Fruit fly (Drosophila melanogaster): ENCODE measurements around the gene CG8565.

CG8565 gene

DNA sequence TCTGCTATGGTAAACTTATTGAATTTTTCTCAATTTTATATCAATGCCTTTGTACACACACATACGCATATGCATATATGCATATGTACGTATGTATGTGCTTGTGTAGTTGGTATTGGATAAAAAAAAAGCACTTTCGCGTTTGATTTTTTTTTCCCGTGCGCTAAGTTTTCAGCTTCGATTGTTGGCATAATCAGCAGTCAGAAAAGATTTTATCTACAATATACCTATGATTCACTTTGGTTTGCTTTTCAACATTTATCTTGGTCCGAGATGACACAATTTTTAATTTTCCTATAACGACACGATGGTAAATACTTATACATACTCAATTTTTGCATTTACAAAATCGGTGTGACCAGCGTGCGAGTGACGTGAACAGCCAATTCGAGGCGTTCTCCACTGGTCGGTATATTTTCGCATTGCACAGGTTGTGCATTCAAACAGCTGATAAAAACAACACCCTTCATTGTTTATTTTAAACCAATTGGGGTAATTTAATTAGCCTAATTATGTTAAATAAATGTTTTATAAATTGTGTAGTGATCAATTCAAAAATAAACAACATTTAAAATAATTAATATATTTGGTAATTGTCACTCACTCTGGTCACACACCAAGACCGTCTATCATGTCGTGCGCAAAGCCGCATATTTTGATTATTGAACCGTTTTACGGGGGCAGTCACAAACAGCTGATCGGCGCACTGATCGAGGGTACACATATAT, 15.3 kb downstream of the CG8565 start, which contains the start of the genes UBL3 and CG15914:
TSS of gene UBL3 (minus strand) at position 361 of the 728 bp plus-strand sequence.
TSS of gene CG15914 (plus strand) at position 607 of the 728 bp plus-strand sequence.
- TF ChIP-seq CG15336 (GFP tag; IDR thresholded peaks at IDR 0.05) = peak; percentile 11; the same call in 1 of the 2 replicates
- TF ChIP-seq Hr38 (GFP tag; optimal IDR thresholded peaks at IDR 0.05) = no peak
- no peak for TF ChIP-seq CG6163 (GFP tag; IDR thresholded peaks at IDR 0.05)
- TF ChIP-seq fkh (GFP tag; optimal IDR thresholded peaks at IDR 0.05) = peak; percentile 59
- TF ChIP-seq Blimp-1 (GFP tag; optimal IDR thresholded peaks at IDR 0.05) = no peak
- TF ChIP-seq Eip75B (GFP tag; optimal IDR thresholded peaks at IDR 0.05) = peak; percentile 16
- peak in 1 of 2 experiments; percentile 48 for TF ChIP-seq ss (GFP tag; optimal IDR thresholded peaks at IDR 0.05)
- TF ChIP-seq Eip78C (GFP tag) = peak; percentile 82
- TF ChIP-seq Eip93F (GFP tag; optimal IDR thresholded peaks at IDR 0.05) = peak; percentile 66
- TF ChIP-seq CG3032 (tag; optimal IDR thresholded peaks at IDR 0.05) = no peak
- TF ChIP-seq topi (GFP tag; optimal IDR thresholded peaks at IDR 0.05) = peak; percentile 1
- peak; percentile 89 for TF ChIP-seq svp (GFP tag)
- peak; percentile 19 for TF ChIP-seq fd85E (GFP tag; optimal IDR thresholded peaks at IDR 0.05)
- TF ChIP-seq vri (GFP tag; optimal IDR thresholded peaks at IDR 0.05) = peak; percentile 59
- TF ChIP-seq esn (GFP tag; optimal IDR thresholded peaks at IDR 0.05) = peak; percentile 34

DNA sequence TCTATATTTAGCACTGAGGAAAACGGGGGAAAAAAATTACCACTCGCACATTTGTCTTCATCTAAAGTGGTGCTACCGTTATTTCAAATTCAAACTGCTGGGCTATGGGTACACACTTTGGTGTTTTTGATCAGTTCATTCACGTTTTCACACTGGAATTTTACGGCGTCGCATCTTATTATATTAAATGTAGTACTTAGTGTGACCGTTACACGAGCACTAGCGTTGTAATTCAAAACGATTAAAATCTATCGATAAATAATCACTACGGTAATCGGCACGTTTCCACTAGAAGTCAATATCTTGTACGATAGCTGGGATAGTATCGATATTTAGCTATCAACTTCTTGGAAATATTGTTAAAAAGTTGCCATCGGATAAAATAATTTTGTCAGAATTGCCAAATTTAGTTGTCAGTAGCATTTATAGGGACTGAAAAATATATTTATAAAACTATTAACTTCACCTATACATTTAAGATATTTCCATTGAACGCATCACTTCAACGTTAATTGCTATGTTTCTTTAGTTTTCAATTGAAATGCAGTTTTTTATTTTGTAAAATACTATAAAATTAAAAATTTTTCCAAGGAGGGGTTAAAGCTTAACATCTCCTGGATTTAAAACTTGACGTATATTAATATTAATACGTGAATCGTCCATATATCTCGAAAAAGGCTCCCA, 20.1 kb downstream of the CG8565 start, which contains the start of the genes CG46440 and Myb:
TSS of gene CG46440 (minus strand) at position 223 of the 684 bp plus-strand sequence.
TSS of gene Myb (minus strand) at position 223 of the 684 bp plus-strand sequence.
- TF ChIP-seq svp (GFP tag) = peak; percentile 5
- peak; percentile 1 for TF ChIP-seq lz (GFP tag; optimal IDR thresholded peaks at IDR 0.05)
- TF ChIP-seq CG15336 (GFP tag; IDR thresholded peaks at IDR 0.05) = 0 out of 2 replicates have a peak, but pooled peaks have one; percentile 20
- TF ChIP-seq CG11902 (GFP tag; optimal IDR thresholded peaks at IDR 0.05) = no peak
- no peak for TF ChIP-seq Smox (GFP tag; optimal IDR thresholded peaks at IDR 0.05)
- peak; percentile 7 for TF ChIP-seq topi (GFP tag; optimal IDR thresholded peaks at IDR 0.05)
- TF ChIP-seq CG10631 (GFP tag; optimal IDR thresholded peaks at IDR 0.05) = no peak
- TF ChIP-seq Eip78C (GFP tag) = peak; percentile 1
- TF ChIP-seq vri (GFP tag; optimal IDR thresholded peaks at IDR 0.05) = no peak
- TF ChIP-seq dsx (GFP tag; optimal IDR thresholded peaks at IDR 0.05; ENCODE audit: poor library complexity, severe bottlenecking) = peak; percentile 18
- no peak for TF ChIP-seq Hr4 (GFP tag; optimal IDR thresholded peaks at IDR 0.05)
- TF ChIP-seq achi (GFP tag; optimal IDR thresholded peaks at IDR 0.05) = no peak

DNA sequence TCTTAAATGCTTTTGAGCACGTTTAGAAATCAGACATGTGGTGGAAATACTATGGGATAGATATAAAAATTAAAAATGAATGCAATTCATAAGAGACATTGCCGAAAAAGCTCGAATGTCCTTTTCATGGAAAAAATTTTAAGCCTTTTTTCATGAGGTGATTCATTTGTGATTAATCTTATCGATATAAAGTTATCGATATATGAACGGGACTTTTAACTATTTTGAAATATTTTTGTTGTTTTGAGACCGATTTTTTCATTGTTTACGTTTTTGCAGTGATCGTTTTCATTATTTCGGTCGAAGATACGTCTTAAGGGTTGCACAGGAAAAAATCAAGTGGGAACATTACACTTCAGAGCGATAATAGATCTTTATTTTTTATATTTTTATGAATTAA, 21.8 kb downstream of the CG8565 start, which contains the start of gene AlkB:
TSS of gene AlkB (minus strand) at position 101 of the 400 bp plus-strand sequence.
- TF ChIP-seq fkh (GFP tag; optimal IDR thresholded peaks at IDR 0.05) (no peak), topi (GFP tag; optimal IDR thresholded peaks at IDR 0.05) (no peak)

DNA sequence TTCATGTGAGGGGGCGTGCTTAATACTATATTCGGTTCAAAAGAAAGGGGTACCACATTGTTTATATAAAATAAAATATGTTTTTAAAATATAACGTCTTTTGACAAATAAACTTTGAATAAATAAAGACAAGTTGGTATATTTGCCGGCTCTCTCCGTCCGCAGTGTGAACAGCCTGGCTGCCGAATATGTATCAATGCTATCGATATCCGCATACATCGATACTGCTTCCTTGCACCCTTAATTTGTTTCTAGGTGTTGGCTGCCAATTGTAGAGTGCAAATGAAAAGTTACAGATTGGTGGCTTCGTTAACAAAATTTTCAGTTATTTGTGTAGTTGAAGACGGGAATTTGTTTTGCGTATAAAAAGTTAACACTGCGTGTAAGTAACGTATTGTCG, 22.2 kb downstream of the CG8565 start, which contains the start of gene Gbeta13F:
TSS of gene Gbeta13F (plus strand) at position 247 of the 400 bp plus-strand sequence.
- no peak for TF ChIP-seq Ets96B (tag; optimal IDR thresholded peaks at IDR 0.05)
- TF ChIP-seq CG6163 (GFP tag; IDR thresholded peaks at IDR 0.05) = peak; percentile 34; the same call in 1 of the 3 replicates

DNA sequence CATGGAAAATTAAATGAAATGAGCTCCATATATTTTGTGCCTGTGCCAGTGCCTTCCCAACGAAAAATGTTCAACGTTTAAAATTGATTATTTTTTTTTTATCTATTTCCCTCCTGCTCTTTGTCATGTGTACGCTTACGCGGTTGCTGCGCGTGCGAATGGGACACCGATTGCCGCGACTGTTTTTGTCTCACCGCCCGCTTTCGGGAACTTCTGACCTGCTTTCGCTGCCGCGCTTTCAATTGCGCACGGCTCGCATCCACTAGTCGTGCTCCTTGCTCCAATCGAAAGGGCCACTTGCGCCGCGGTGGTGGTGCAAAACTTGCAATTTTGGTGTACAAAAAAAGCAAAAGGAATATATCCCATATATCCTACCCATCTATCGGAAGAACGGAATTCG, 22.8 kb downstream of the CG8565 start:
- TF ChIP-seq dac (GFP tag; optimal IDR thresholded peaks at IDR 0.05) (peak; percentile 40), fd59A (GFP tag; optimal IDR thresholded peaks at IDR 0.05) (peak; percentile 42), CG4318 (GFP tag; optimal IDR thresholded peaks at IDR 0.05) (no peak), CG16779 (tag; optimal IDR thresholded peaks at IDR 0.05) (peak; percentile 70), achi (GFP tag; optimal IDR thresholded peaks at IDR 0.05) (peak; percentile 36), CG6808 (GFP tag; optimal IDR thresholded peaks at IDR 0.05) (peak; percentile 74), Met (GFP tag; optimal IDR thresholded peaks at IDR 0.05) (peak; percentile 21), Ets21C (GFP tag; optimal IDR thresholded peaks at IDR 0.05) (no peak), CG9139 (GFP tag; optimal IDR thresholded peaks at IDR 0.05) (peak; percentile 77), fd85E (GFP tag; optimal IDR thresholded peaks at IDR 0.05) (no peak), CG1621 (tag; optimal IDR thresholded peaks at IDR 0.05) (peak; percentile 65), Sox14 (GFP tag; optimal IDR thresholded peaks at IDR 0.05) (peak; percentile 86), esn (GFP tag; optimal IDR thresholded peaks at IDR 0.05) (peak; percentile 15), Hr38 (GFP tag; optimal IDR thresholded peaks at IDR 0.05) (no peak), CG11294 (GFP tag; IDR thresholded peaks at IDR 0.05) (no peak), vri (GFP tag; optimal IDR thresholded peaks at IDR 0.05) (peak; percentile 64), CG6854 (GFP tag; optimal IDR thresholded peaks at IDR 0.05) (peak; percentile 9), CG34406 (GFP tag; optimal IDR thresholded peaks at IDR 0.05) (peak; percentile 44), CG6163 (GFP tag; IDR thresholded peaks at IDR 0.05) (peak; percentile 84), svp (GFP tag) (peak; percentile 90), Blimp-1 (GFP tag; optimal IDR thresholded peaks at IDR 0.05) (peak; percentile 29), CG10669 (GFP tag; optimal IDR thresholded peaks at IDR 0.05) (peak; percentile 53), CG11762 (GFP tag; optimal IDR thresholded peaks at IDR 0.05; ENCODE audit: insufficient read depth) (no peak)
